Worm (Caenorhabditis elegans) whole organism, late embryonic: ENCODE data around the gene ZK105.11.
A peak's percentile ranks its signal among the peaks of the same experiment; 100 is the strongest.

ENCODE experiments used
- C08G9.2 ChIP-seq: sonication (generic microtip); optimal IDR thresholded peaks from 2 replicates; lab custom pipeline; 2016; ENCODE audit warnings: mild to moderate bottlenecking, missing genetic modification characterization, moderate library complexity, missing compliant biosample characterization
- C38D4.7 ChIP-seq: fragments of 200-800 bp; sonication (Bioruptor generic); optimal IDR thresholded peaks from 2 replicates; lab custom pipeline; 2018; ENCODE audit warnings: mild to moderate bottlenecking, missing genetic modification characterization, moderate library complexity, missing compliant biosample characterization
- F13H6.1 ChIP-seq: sonication (generic microtip); optimal IDR thresholded peaks from 2 replicates; lab custom pipeline; 2016; ENCODE audit warnings: missing genetic modification characterization, missing compliant biosample characterization
- K02D7.2 ChIP-seq: sonication (generic microtip); optimal IDR thresholded peaks from 2 replicates; lab custom pipeline; 2017; ENCODE audit warnings: mild to moderate bottlenecking, missing genetic modification characterization, missing compliant biosample characterization
- K09A11.1 ChIP-seq: sonication (generic microtip); optimal IDR thresholded peaks from 2 replicates; lab custom pipeline; 2017; ENCODE audit warnings: antibody characterized with exemption, mild to moderate bottlenecking, missing genetic modification characterization, missing compliant biosample characterization; ENCODE audit not compliant: insufficient read depth
- T23F11.4 ChIP-seq: fragments of 200-800 bp; sonication (Bioruptor generic); optimal IDR thresholded peaks from 2 replicates; lab custom pipeline; 2018; ENCODE audit warnings: mild to moderate bottlenecking, missing genetic modification characterization, missing compliant biosample characterization
- Y22D7AL.16 ChIP-seq: sonication (generic microtip); optimal IDR thresholded peaks from 2 replicates; lab custom pipeline; 2016; ENCODE audit warnings: missing genetic modification characterization, missing compliant biosample characterization
- ama-1 ChIP-seq: fragments of 150-350 bp; optimal IDR thresholded peaks from 2 replicates; lab custom pipeline; 2014
- ceh-45 ChIP-seq: fragments of 200-800 bp; sonication (Bioruptor generic); IDR thresholded peaks from 2 replicates; pipeline ENCODE4 v1.3.6; 2022; ENCODE audit warnings: missing genetic modification reagents, missing genetic modification characterization, missing compliant biosample characterization
- ceh-6 ChIP-seq: fragments of 200-800 bp; sonication (Bioruptor generic); optimal IDR thresholded peaks from 2 replicates; lab custom pipeline; 2018; ENCODE audit warnings: mild to moderate bottlenecking, missing genetic modification characterization, missing compliant biosample characterization
- ceh-9 ChIP-seq: sonication (generic microtip); optimal IDR thresholded peaks from 2 replicates; lab custom pipeline; 2016; ENCODE audit warnings: mild to moderate bottlenecking, missing genetic modification characterization, inconsistent platforms, missing compliant biosample characterization
- che-1 ChIP-seq: sonication (generic microtip); optimal IDR thresholded peaks from 2 replicates; lab custom pipeline; 2016; ENCODE audit warnings: mild to moderate bottlenecking, missing genetic modification characterization, missing compliant biosample characterization
- elt-2 ChIP-seq: sonication (generic microtip); optimal IDR thresholded peaks from 2 replicates; lab custom pipeline; 2016; ENCODE audit warnings: missing genetic modification reagents, missing genetic modification characterization, missing compliant biosample characterization
- ets-4 ChIP-seq: sonication (generic microtip); optimal IDR thresholded peaks from 2 replicates; lab custom pipeline; 2016; ENCODE audit warnings: missing genetic modification characterization, missing compliant biosample characterization
- fkh-10 ChIP-seq: fragments of 150-350 bp; optimal IDR thresholded peaks from 2 replicates; lab custom pipeline; 2014; ENCODE audit warnings: missing biosample characterization, missing genetic modification reagents, missing genetic modification characterization
- hlh-15 ChIP-seq: sonication (generic microtip); optimal IDR thresholded peaks from 2 replicates; lab custom pipeline; 2016; ENCODE audit warnings: missing genetic modification characterization, missing compliant biosample characterization
- hlh-30 ChIP-seq: sonication (generic microtip); optimal IDR thresholded peaks from 2 replicates; lab custom pipeline; 2017; ENCODE audit warnings: antibody characterized with exemption, missing genetic modification characterization, missing compliant biosample characterization; ENCODE audit not compliant: insufficient read depth
- lin-11 ChIP-seq: fragments of 200-800 bp; sonication (Bioruptor generic); optimal IDR thresholded peaks from 2 replicates; lab custom pipeline; 2018; ENCODE audit warnings: mild to moderate bottlenecking, missing genetic modification characterization, missing compliant biosample characterization
- mec-3 ChIP-seq: sonication (generic microtip); optimal IDR thresholded peaks from 2 replicates; lab custom pipeline; 2016; ENCODE audit warnings: borderline replicate concordance, missing genetic modification characterization, missing compliant biosample characterization
- nfya-1 ChIP-seq: sonication (generic microtip); optimal IDR thresholded peaks from 2 replicates; lab custom pipeline; 2017; ENCODE audit warnings: missing genetic modification characterization, mild to moderate bottlenecking, missing compliant biosample characterization, antibody characterized with exemption, moderate library complexity
- nhr-11 ChIP-seq: fragments of 150-350 bp; optimal IDR thresholded peaks from 2 replicates; lab custom pipeline; 2014; ENCODE audit warnings: missing biosample characterization, missing genetic modification characterization
- npax-4 ChIP-seq: sonication (generic microtip); optimal IDR thresholded peaks from 2 replicates; lab custom pipeline; 2016; ENCODE audit warnings: missing genetic modification characterization, missing compliant biosample characterization
- pag-3 ChIP-seq: sonication (generic microtip); optimal IDR thresholded peaks from 2 replicates; lab custom pipeline; 2016; ENCODE audit warnings: missing compliant biosample characterization, missing genetic modification characterization, borderline replicate concordance
- pha-2 ChIP-seq: sonication (generic microtip); optimal IDR thresholded peaks from 2 replicates; lab custom pipeline; 2017; ENCODE audit warnings: mild to moderate bottlenecking, missing genetic modification characterization, missing compliant biosample characterization
- pha-4 ChIP-seq: fragments of 150-350 bp; optimal IDR thresholded peaks from 2 replicates; lab custom pipeline; 2018; ENCODE audit warnings: missing biosample characterization, missing genetic modification reagents, missing genetic modification characterization
- ref-2 ChIP-seq: sonication (generic microtip); optimal IDR thresholded peaks from 2 replicates; lab custom pipeline; 2016; ENCODE audit warnings: missing genetic modification characterization, missing compliant biosample characterization
- rnt-1 ChIP-seq: sonication (generic microtip); optimal IDR thresholded peaks from 2 replicates; lab custom pipeline; 2016; ENCODE audit warnings: missing genetic modification characterization, missing compliant biosample characterization
- sdc-2 ChIP-seq: sonication (generic microtip); optimal IDR thresholded peaks from 2 replicates; lab custom pipeline; 2016; ENCODE audit warnings: missing genotype, missing genetic modification characterization, missing compliant biosample characterization
- sox-2 ChIP-seq: fragments of 200-800 bp; sonication (Bioruptor generic); IDR thresholded peaks from 2 replicates; pipeline ENCODE4 v1.3.6; 2022; ENCODE audit warnings: missing genetic modification reagents, missing genetic modification characterization, missing compliant biosample characterization
- sox-4 ChIP-seq: sonication (generic microtip); optimal IDR thresholded peaks from 2 replicates; lab custom pipeline; 2017; ENCODE audit warnings: mild to moderate bottlenecking, missing genetic modification characterization, inconsistent platforms, missing compliant biosample characterization
- syd-9 ChIP-seq: sonication (generic microtip); optimal IDR thresholded peaks from 2 replicates; lab custom pipeline; 2016; ENCODE audit warnings: mild to moderate bottlenecking, missing genetic modification characterization, moderate library complexity, missing compliant biosample characterization
- tbx-2 ChIP-seq: sonication (generic microtip); optimal IDR thresholded peaks from 2 replicates; lab custom pipeline; 2016; ENCODE audit warnings: missing genetic modification characterization, missing compliant biosample characterization
- unc-3 ChIP-seq, 2 experiments: fragments of 200-800 bp in 1 of 2; sonication (Bioruptor generic) in 1 of 2; sonication (generic microtip) in 1 of 2; conservative IDR thresholded peaks in 1 of 2; optimal IDR thresholded peaks in 1 of 2; 2 replicates each; pipeline versions ENCODE4 v1.3.6 to Lab custom; 2016 to 2022; ENCODE audit warnings: missing compliant biosample characterization in 2 of 2, missing genetic modification characterization in 2 of 2, missing genetic modification reagents in 1 of 2
- unc-55 ChIP-seq: sonication (generic microtip); optimal IDR thresholded peaks from 2 replicates; lab custom pipeline; 2017; ENCODE audit warnings: missing biosample characterization, missing genetic modification reagents, missing genetic modification characterization
- ztf-16 ChIP-seq: sonication (generic microtip); optimal IDR thresholded peaks from 2 replicates; lab custom pipeline; 2017; ENCODE audit warnings: missing genetic modification characterization, missing compliant biosample characterization

The ZK105.11 gene

ce11 chrV:7745903-7746302 is 37.5 kb upstream of the ZK105.11 start (continued):
- TF ChIP-seq mec-3 (tag; lab: Kevin White, UChicago) (peak; percentile 34), K09A11.1 (tag; lab: Kevin White, UChicago) (no peak), F13H6.1 (tag; lab: Kevin White, UChicago) (no peak), lin-11 (no peak), pha-4 (tag; lab: Kevin White, UChicago) (no peak), pha-2 (peak; percentile 29), C38D4.7 (GFP tag; lab: Kevin White, UChicago) (no peak), hlh-30 (no peak), ceh-45 (GFP tag; lab: Robert Waterston, UW) (no peak), pag-3 (tag; lab: Kevin White, UChicago) (no peak), unc-55 (GFP tag; lab: Kevin White, UChicago) (peak; percentile 99), elt-2 (tag; lab: Kevin White, UChicago) (no peak), nfya-1 (tag; lab: Kevin White, UChicago) (peak; percentile 17), sox-2 (no peak), tbx-2 (tag; lab: Kevin White, UChicago) (peak; percentile 70), ets-4 (tag; lab: Kevin White, UChicago) (no peak), hlh-15 (tag; lab: Kevin White, UChicago) (no peak), syd-9 (tag; lab: Kevin White, UChicago) (no peak), ama-1 (no peak), ztf-16 (tag; lab: Kevin White, UChicago) (no peak), ceh-6 (GFP tag; lab: Kevin White, UChicago) (no peak), ref-2 (tag; lab: Kevin White, UChicago) (peak; percentile 39), che-1 (tag; lab: Kevin White, UChicago) (no peak), sdc-2 (tag; lab: Kevin White, UChicago) (no peak), ceh-9 (tag; lab: Kevin White, UChicago) (no peak)

- TF ChIP-seq rnt-1 (no peak), tbx-2 (tag; lab: Kevin White, UChicago) (no peak), fkh-10 (GFP tag; lab: Kevin White, UChicago) (no peak), unc-3 (GFP tag; conservative IDR thresholded peaks at IDR 0.05; lab: Robert Waterston, UW) (no peak), unc-3 (tag; optimal IDR thresholded peaks at IDR 0.05; lab: Kevin White, UChicago) (no peak), ceh-9 (tag; lab: Kevin White, UChicago) (no peak), sox-4 (tag; lab: Kevin White, UChicago) (no peak), syd-9 (tag; lab: Kevin White, UChicago) (no peak), T23F11.4 (GFP tag; lab: Kevin White, UChicago) (no peak), npax-4 (no peak)
Observed at ce11 chrV:7745386-7745785, 37.0 kb upstream of the ZK105.11 start.

ce11 chrV:7744068-7744467 is 35.6 kb upstream of the ZK105.11 start:
- TF ChIP-seq tbx-2 (tag; lab: Kevin White, UChicago) (no peak), sox-4 (tag; lab: Kevin White, UChicago) (no peak), Y22D7AL.16 (tag; lab: Kevin White, UChicago) (no peak), sdc-2 (tag; lab: Kevin White, UChicago) (no peak), pha-4 (tag; lab: Kevin White, UChicago) (no peak), C08G9.2 (tag; lab: Kevin White, UChicago) (no peak), K09A11.1 (tag; lab: Kevin White, UChicago) (no peak), ama-1 (no peak), nfya-1 (tag; lab: Kevin White, UChicago) (no peak), ets-4 (tag; lab: Kevin White, UChicago) (no peak), mec-3 (tag; lab: Kevin White, UChicago) (no peak)

ce11 chrV:7742485-7742959 is 34.1 kb upstream of the ZK105.11 start, which contains the start of gene fbxl-5:
Gene fbxl-5, plus strand, starts transcription at chrV:7742909.
- TF ChIP-seq npax-4 (no peak), K02D7.2 (no peak), nhr-11 (tag; lab: Kevin White, UChicago) (no peak)
- TF ChIP-seq, all 69 proteins: peak for 0
